Fruit fly (Drosophila melanogaster): ENCODE results near the gene hay.
A peak's percentile ranks its signal among the peaks of the same experiment; 100 is the strongest.

Gene hay

dm6 chr3L:10630885-10631359 is at the start of gene hay, which contains the start of the genes CG42535 and CG34001 (continued):
- TF ChIP-seq D19B (GFP tag; optimal IDR thresholded peaks at IDR 0.05) (no peak), CG12391 (tag; optimal IDR thresholded peaks at IDR 0.05) (peak; percentile 7), Sin3A (optimal IDR thresholded peaks at IDR 0.05) (peak; percentile 98), CG3281 (GFP tag; optimal IDR thresholded peaks at IDR 0.05) (no peak), tll (GFP tag; optimal IDR thresholded peaks at IDR 0.05) (peak in 1 of 2 experiments; percentile 6), CoRest (tag; optimal IDR thresholded peaks at IDR 0.05) (peak; percentile 38), CG8388 (GFP tag; optimal IDR thresholded peaks at IDR 0.05) (no peak), CG15601 (tag; optimal IDR thresholded peaks at IDR 0.05) (peak; percentile 12), bab2 (GFP tag; optimal IDR thresholded peaks at IDR 0.05) (peak; percentile 4), Sry-δ (GFP tag; optimal IDR thresholded peaks at IDR 0.05) (peak; percentile 56), hbn (GFP tag; IDR thresholded peaks at IDR 0.05; ENCODE audit: partially characterized antibody) (0 out of 2 replicates have a peak, but pooled peaks have one; percentile 12), dati (GFP tag; IDR thresholded peaks at IDR 0.05) (no peak), CG32532 (GFP tag; IDR thresholded peaks at IDR 0.05) (no peak), D (optimal IDR thresholded peaks at IDR 0.05) (peak; percentile 29), D (GFP tag; optimal IDR thresholded peaks at IDR 0.05) (no peak), pfk (GFP tag; optimal IDR thresholded peaks at IDR 0.05) (no peak), Ets65A (GFP tag) (peak; percentile 62), CG16863 (GFP tag; optimal IDR thresholded peaks at IDR 0.05) (no peak), CG14441 (GFP tag; IDR thresholded peaks at IDR 0.05) (no peak)

dm6 chr3L:10581688-10582288 is 49.1 kb upstream of the hay start:
- no peak for TF ChIP-seq CG2120 (GFP tag; optimal IDR thresholded peaks at IDR 0.05)
- TF ChIP-seq CG33213 (GFP tag; optimal IDR thresholded peaks at IDR 0.05), result no peak
- TF ChIP-seq otp (GFP tag; IDR thresholded peaks at IDR 0.05), result no peak
- no peak for TF ChIP-seq Gsc (GFP tag; IDR thresholded peaks at IDR 0.05)
- no peak for TF ChIP-seq NK7.1 (GFP tag; optimal IDR thresholded peaks at IDR 0.05)
- peak; percentile 77 for TF ChIP-seq Hr39 (optimal IDR thresholded peaks at IDR 0.05)
- TF ChIP-seq CG12219 (GFP tag; optimal IDR thresholded peaks at IDR 0.05), result no peak
- TF ChIP-seq ab (GFP tag; optimal IDR thresholded peaks at IDR 0.05), result no peak
- TF ChIP-seq CG5245 (GFP tag; optimal IDR thresholded peaks at IDR 0.05), result no peak
- no peak for TF ChIP-seq Dip2 (GFP tag; IDR thresholded peaks at IDR 0.05)
- no peak for TF ChIP-seq PHDP (tag; optimal IDR thresholded peaks at IDR 0.05)
- TF ChIP-seq CG7271 (tag; optimal IDR thresholded peaks at IDR 0.05), result no peak
- no peak for TF ChIP-seq CG7963 (GFP tag; IDR thresholded peaks at IDR 0.05; ENCODE audit: partially characterized antibody)
- no peak for TF ChIP-seq scrt (GFP tag; optimal IDR thresholded peaks at IDR 0.05)
- TF ChIP-seq CG9817 (tag; optimal IDR thresholded peaks at IDR 0.05), result no peak
- no peak for TF ChIP-seq CG7786 (GFP tag; optimal IDR thresholded peaks at IDR 0.05)
- no peak for TF ChIP-seq nau (GFP tag; optimal IDR thresholded peaks at IDR 0.05)
- no peak for TF ChIP-seq hbn (GFP tag; IDR thresholded peaks at IDR 0.05; ENCODE audit: partially characterized antibody)
- TF ChIP-seq Dbx (GFP tag; IDR thresholded peaks at IDR 0.05), result 0 out of 3 replicates have a peak, but pooled peaks have one; percentile 38
- TF ChIP-seq z (GFP tag; IDR thresholded peaks at IDR 0.05), result no peak
- TF ChIP-seq CG2712 (tag; optimal IDR thresholded peaks at IDR 0.05), result no peak
- no peak for TF ChIP-seq Myb (GFP tag; optimal IDR thresholded peaks at IDR 0.05)
- no peak for TF ChIP-seq CG17802 (tag; optimal IDR thresholded peaks at IDR 0.05)
- TF ChIP-seq B-H2 (GFP tag; optimal IDR thresholded peaks at IDR 0.05), result no peak
- peak; percentile 39 for TF ChIP-seq CG3065 (GFP tag; optimal IDR thresholded peaks at IDR 0.05)
- no peak for TF ChIP-seq Deaf1 (tag; optimal IDR thresholded peaks at IDR 0.05)
- no peak for TF ChIP-seq trh (GFP tag; optimal IDR thresholded peaks at IDR 0.05)
- TF ChIP-seq CG10959 (GFP tag; IDR thresholded peaks at IDR 0.05), result peak; percentile 18; the same call in 1 of the 2 replicates
- TF ChIP-seq Mad (GFP tag; optimal IDR thresholded peaks at IDR 0.05), result no peak
- no peak for TF ChIP-seq lov (optimal IDR thresholded peaks at IDR 0.05)
- 0 out of 3 replicates have a peak, but pooled peaks have one; percentile 13 for TF ChIP-seq lov (GFP tag; IDR thresholded peaks at IDR 0.05)
- no peak for TF ChIP-seq eyg (GFP tag; optimal IDR thresholded peaks at IDR 0.05)
